Worm (Caenorhabditis elegans): Measurements from ENCODE around the gene Y54G2A.13.

Gene Y54G2A.13

ce11 chrIV:2842162-2842561 is 22.6 kb upstream of the Y54G2A.13 start, which contains the start of gene clec-84:
TSS of gene clec-84 (plus strand) at chrIV:2842462.
- no peak for TF ChIP-seq snpc-4 (tag; optimal IDR thresholded peaks at IDR 0.05)

ce11 chrIV:2841260-2841659 is 21.7 kb upstream of the Y54G2A.13 start, which contains the start of gene clec-83:
TSS of gene clec-83 (minus strand) at chrIV:2841472.
- no peak for TF ChIP-seq nhr-28 (tag; optimal IDR thresholded peaks at IDR 0.05)
- TF ChIP-seq sem-2 (GFP tag; optimal IDR thresholded peaks at IDR 0.05), result no peak
- no peak for TF ChIP-seq hlh-1 (tag; optimal IDR thresholded peaks at IDR 0.05)
- no peak for TF ChIP-seq elt-3 (tag; optimal IDR thresholded peaks at IDR 0.05)
- no peak for TF ChIP-seq zip-8 (tag; optimal IDR thresholded peaks at IDR 0.05)
- TF ChIP-seq mep-1 (tag; optimal IDR thresholded peaks at IDR 0.05), result no peak
- no peak for TF ChIP-seq pha-4 (tag; optimal IDR thresholded peaks at IDR 0.05)
- TF ChIP-seq ceh-39 (tag; optimal IDR thresholded peaks at IDR 0.05), result no peak
- TF ChIP-seq cnd-1 (tag; optimal IDR thresholded peaks at IDR 0.05), result no peak
- no peak for TF ChIP-seq ces-1 (GFP tag; optimal IDR thresholded peaks at IDR 0.05)
- no peak for TF ChIP-seq sptf-1 (tag; optimal IDR thresholded peaks at IDR 0.05)
- TF ChIP-seq ztf-11 (tag; optimal IDR thresholded peaks at IDR 0.05), result no peak
- no peak for TF ChIP-seq blmp-1 (tag; optimal IDR thresholded peaks at IDR 0.05)

ce11 chrIV:2838308-2838707 is 18.8 kb upstream of the Y54G2A.13 start, which contains the start of gene Y54G2A.7:
TSS of gene Y54G2A.7 (plus strand) at chrIV:2838608.
- TF ChIP-seq zip-8 (tag; optimal IDR thresholded peaks at IDR 0.05) (no peak), lin-32 (GFP tag; optimal IDR thresholded peaks at IDR 0.05) (no peak), nhr-28 (tag; optimal IDR thresholded peaks at IDR 0.05) (no peak), sptf-1 (tag; optimal IDR thresholded peaks at IDR 0.05) (no peak), sem-2 (GFP tag; optimal IDR thresholded peaks at IDR 0.05) (no peak), M03D4.4 (tag; optimal IDR thresholded peaks at IDR 0.05) (no peak), snpc-4 (tag; optimal IDR thresholded peaks at IDR 0.05) (no peak), nhr-237 (tag; optimal IDR thresholded peaks at IDR 0.05) (no peak), drap-1 (GFP tag; optimal IDR thresholded peaks at IDR 0.05) (no peak), elt-3 (tag; optimal IDR thresholded peaks at IDR 0.05) (no peak), unc-120 (tag; optimal IDR thresholded peaks at IDR 0.05; ENCODE audit: poor library complexity, severe bottlenecking) (no peak), lsy-2 (tag; optimal IDR thresholded peaks at IDR 0.05) (no peak), flh-1 (GFP tag; optimal IDR thresholded peaks at IDR 0.05) (no peak), tbx-8 (GFP tag; optimal IDR thresholded peaks at IDR 0.05) (no peak), nhr-76 (tag; optimal IDR thresholded peaks at IDR 0.05) (no peak)

DNA sequence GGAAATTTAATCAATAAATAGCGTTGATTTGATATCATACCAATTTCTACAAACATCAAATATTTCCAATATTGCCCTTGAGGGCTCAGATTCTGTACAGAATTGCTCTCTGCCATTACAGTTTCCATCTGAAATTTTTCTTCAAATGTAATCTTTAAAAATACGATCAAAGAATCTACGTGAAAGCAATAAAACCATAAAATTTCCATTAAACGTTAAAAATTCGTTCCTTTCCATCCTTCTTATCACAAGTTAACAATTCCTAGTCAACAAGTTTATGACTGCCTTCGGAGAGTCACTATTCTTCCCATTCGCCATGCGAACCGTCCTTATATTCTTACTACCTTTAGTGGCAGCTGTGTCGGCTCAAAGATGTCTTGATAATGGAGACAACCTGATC is 15.8 kb upstream of the Y54G2A.13 start, which contains the start of gene clec-82:
clec-82 (plus strand) TSS at position 301 of the 400 bp plus-strand sequence.
- TF ChIP-seq nhr-76 (tag; optimal IDR thresholded peaks at IDR 0.05), result no peak

- TF ChIP-seq sem-2 (GFP tag; optimal IDR thresholded peaks at IDR 0.05) (no peak), ham-2 (GFP tag; optimal IDR thresholded peaks at IDR 0.05) (no peak), nhr-28 (tag; optimal IDR thresholded peaks at IDR 0.05) (no peak), drap-1 (GFP tag; optimal IDR thresholded peaks at IDR 0.05) (no peak), M03D4.4 (tag; optimal IDR thresholded peaks at IDR 0.05) (no peak), nhr-237 (tag; optimal IDR thresholded peaks at IDR 0.05) (no peak), elt-3 (tag; optimal IDR thresholded peaks at IDR 0.05) (no peak)
Observed at ce11 chrIV:2834516-2834915, 15.0 kb upstream of the Y54G2A.13 start, which contains the start of gene pudl-2. TSS of gene pudl-2 (plus strand) at chrIV:2834816.

ce11 chrIV:2832587-2832986 is 13.1 kb upstream of the Y54G2A.13 start, which contains the start of the genes Y54G2A.48 and pudl-1:
TSS of gene Y54G2A.48 (minus strand) at chrIV:2832687.
TSS of gene pudl-1 (plus strand) at chrIV:2832906.
- TF ChIP-seq ceh-43 (GFP tag; optimal IDR thresholded peaks at IDR 0.05) (no peak), nhr-12 (tag; optimal IDR thresholded peaks at IDR 0.05) (no peak), hlh-1 (tag; optimal IDR thresholded peaks at IDR 0.05) (no peak), blmp-1 (tag; optimal IDR thresholded peaks at IDR 0.05) (no peak), flh-1 (GFP tag; optimal IDR thresholded peaks at IDR 0.05) (no peak), lin-13 (tag; optimal IDR thresholded peaks at IDR 0.05) (no peak), unc-120 (tag; optimal IDR thresholded peaks at IDR 0.05; ENCODE audit: poor library complexity, severe bottlenecking) (no peak), pha-4 (tag; optimal IDR thresholded peaks at IDR 0.05) (no peak), elt-3 (tag; optimal IDR thresholded peaks at IDR 0.05) (no peak), bed-3 (GFP tag; optimal IDR thresholded peaks at IDR 0.05) (no peak)

All from whole organism, mixed stage, embryonic.